Fruit fly (Drosophila melanogaster) whole organism, pupa: ENCODE data around the gene CG14312.

Source experiments
- CG10348 ChIP-seq: fragments of 200-800 bp; sonication (Bioruptor generic); IDR thresholded peaks from 2 replicates; pipeline ENCODE4 v1.3.6; 2022; ENCODE audit warnings: missing biosample characterization, missing genetic modification characterization
- CG14655 ChIP-seq: fragments of 200-800 bp; sonication (Bioruptor generic); optimal IDR thresholded peaks from 3 replicates; lab custom pipeline; 2017; ENCODE audit warnings: mild to moderate bottlenecking, missing biosample characterization, missing genetic modification reagents, missing genetic modification characterization
- CG32121 ChIP-seq: fragments of 200-800 bp; sonication (Bioruptor generic); IDR thresholded peaks from 2 replicates; pipeline ENCODE4 v1.3.6; 2022; ENCODE audit warnings: missing biosample characterization, missing genetic modification characterization
- CG9948 ChIP-seq: fragments of 200-800 bp; sonication (Bioruptor generic); optimal IDR thresholded peaks from 2 replicates; lab custom pipeline; 2018; ENCODE audit warnings: missing biosample characterization, mild to moderate bottlenecking, missing genetic modification characterization, moderate library complexity
- gl ChIP-seq: fragments of 200-800 bp; sonication (Bioruptor generic); optimal IDR thresholded peaks from 2 replicates; lab custom pipeline; 2018; ENCODE audit warnings: missing biosample characterization, mild to moderate bottlenecking, missing genetic modification characterization

dm6 chr3R:18243000-18243399 lies 40.3 kb downstream of the CG14312 start:
- TF ChIP-seq CG9948 (tag; lab: Kevin White, UChicago) (no peak), gl (no peak), CG32121 (GFP tag; lab: Robert Waterston, UW) (no peak), CG10348 (GFP tag; lab: Robert Waterston, UW) (no peak), CG14655 (GFP tag; lab: Kevin White, UChicago) (no peak)
